5 worm cellular contexts compared by ENCODE assay signal in the genomic region with DNA sequence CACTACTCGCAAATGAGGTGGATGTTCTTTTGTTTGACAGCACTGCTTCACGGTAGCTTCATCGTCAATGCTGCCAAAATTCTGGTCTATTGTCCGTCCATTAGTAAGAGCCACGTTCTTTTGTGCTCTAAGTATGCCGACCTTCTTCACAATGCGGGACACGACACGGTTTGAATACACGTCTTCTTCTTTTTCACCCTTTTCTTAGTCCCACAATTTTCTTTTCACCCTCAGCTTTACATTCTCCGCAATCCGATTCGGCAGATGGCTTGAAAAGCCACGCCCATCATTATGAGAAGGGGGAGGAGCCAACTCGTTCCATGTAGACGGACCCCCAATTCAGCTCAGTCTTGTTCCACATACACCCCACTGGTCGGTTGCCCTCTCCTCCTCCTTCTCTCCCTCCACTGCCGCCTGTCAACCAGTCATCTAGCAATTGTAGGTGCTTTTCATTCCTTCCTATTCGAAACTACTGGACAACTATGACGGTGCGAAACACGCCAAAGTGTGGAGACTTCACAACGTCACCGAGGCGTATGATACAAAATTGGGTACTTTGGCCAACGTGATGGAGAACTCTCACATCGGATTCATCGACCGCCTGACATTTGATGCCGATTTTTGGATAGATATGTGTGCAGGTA.
TF ChIP-seq lines count a peak whose summit lies in the region.

No protein-coding gene starts in this region.

TF ChIP-seq in whole organism, L1 larva, 84 proteins besides CTCF, POLR2A, EP300 and RAD21:
- TF ChIP-seq ztf-11 (tag; optimal IDR thresholded peaks at IDR 0.05; lab: Kevin White, UChicago) (peak in 1 of 2 experiments; percentile 49), lin-14 (GFP tag; optimal IDR thresholded peaks at IDR 0.05; lab: Kevin White, UChicago) (peak; percentile 39), fkh-8 (tag; optimal IDR thresholded peaks at IDR 0.05; lab: Kevin White, UChicago) (peak; percentile 13), fkh-10 (GFP tag; optimal IDR thresholded peaks at IDR 0.05; lab: Kevin White, UChicago) (peak; percentile 63), ceh-90 (tag; optimal IDR thresholded peaks at IDR 0.05; lab: Kevin White, UChicago) (no peak), unc-130 (tag; optimal IDR thresholded peaks at IDR 0.05; lab: Kevin White, UChicago) (no peak), swsn-7 (tag; optimal IDR thresholded peaks at IDR 0.05; lab: Kevin White, UChicago) (peak; percentile 19), ama-1 (optimal IDR thresholded peaks at IDR 0.05; lab: Kevin White, UChicago) (peak; percentile 8), rnt-1 (tag; optimal IDR thresholded peaks at IDR 0.05; lab: Kevin White, UChicago) (no peak), isw-1 (GFP tag; IDR thresholded peaks at IDR 0.05; lab: Robert Waterston, UW) (0 out of 2 replicates have a peak, but pooled peaks have one; percentile 10)

TF ChIP-seq in whole organism, L3 larva, 47 proteins besides CTCF, POLR2A, EP300 and RAD21:
- TF ChIP-seq ama-1 (optimal IDR thresholded peaks at IDR 0.05; lab: Kevin White, UChicago) (peak; percentile 86), lin-39 (tag; optimal IDR thresholded peaks at IDR 0.05; lab: Kevin White, UChicago) (no peak), fkh-10 (GFP tag; optimal IDR thresholded peaks at IDR 0.05; lab: Kevin White, UChicago) (peak; percentile 78), nfya-1 (tag; optimal IDR thresholded peaks at IDR 0.05; lab: Kevin White, UChicago; ENCODE audit: insufficient read depth) (peak; percentile 42), hmg-11 (tag; optimal IDR thresholded peaks at IDR 0.05; lab: Kevin White, UChicago) (peak; percentile 33)

TF ChIP-seq in whole organism, early embryonic, 17 proteins besides CTCF, POLR2A, EP300 and RAD21:
- TF ChIP-seq B0310.2 (tag; optimal IDR thresholded peaks at IDR 0.05; lab: Kevin White, UChicago) (no peak), flt-1 (GFP tag; IDR thresholded peaks at IDR 0.05; lab: Robert Waterston, UW) (no peak), hmg-4 (GFP tag; optimal IDR thresholded peaks at IDR 0.05; lab: Kevin White, UChicago) (peak; percentile 66), pes-1 (GFP tag; IDR thresholded peaks at IDR 0.05; lab: Robert Waterston, UW) (peak; percentile 18; the same call in 1 of the 2 replicates), sea-1 (GFP tag; conservative IDR thresholded peaks at IDR 0.05; lab: Robert Waterston, UW) (no peak), tbx-11 (GFP tag; IDR thresholded peaks at IDR 0.05; lab: Robert Waterston, UW) (0 out of 2 replicates have a peak, but pooled peaks have one; percentile 34), F13C5.2 (tag; optimal IDR thresholded peaks at IDR 0.05; lab: Kevin White, UChicago) (peak; percentile 63), aly-1 (tag; optimal IDR thresholded peaks at IDR 0.05; lab: Kevin White, UChicago) (peak; percentile 71), hmbx-1 (tag; optimal IDR thresholded peaks at IDR 0.05; lab: Kevin White, UChicago) (no peak), hnd-1 (tag; optimal IDR thresholded peaks at IDR 0.05; lab: Kevin White, UChicago) (no peak), ceh-36 (tag; optimal IDR thresholded peaks at IDR 0.05; lab: Kevin White, UChicago) (no peak), ets-7 (tag; optimal IDR thresholded peaks at IDR 0.05; lab: Kevin White, UChicago) (no peak), tbx-37 (GFP tag; conservative IDR thresholded peaks at IDR 0.05; lab: Robert Waterston, UW) (no peak), ama-1 (optimal IDR thresholded peaks at IDR 0.05; lab: Kevin White, UChicago) (peak; percentile 96), scrt-1 (GFP tag; IDR thresholded peaks at IDR 0.05; lab: Robert Waterston, UW) (0 out of 2 replicates have a peak, but pooled peaks have one; percentile 39)

TF ChIP-seq in whole organism, midembryonic, 9 proteins besides CTCF, POLR2A, EP300 and RAD21:
- TF ChIP-seq tab-1 (GFP tag; IDR thresholded peaks at IDR 0.05; lab: Robert Waterston, UW): peak; percentile 69; the same call in 1 of the 2 replicates
- no peak for TF ChIP-seq klf-2 (GFP tag; conservative IDR thresholded peaks at IDR 0.05; lab: Robert Waterston, UW)
- TF ChIP-seq ztf-23 (GFP tag; IDR thresholded peaks at IDR 0.05; lab: Robert Waterston, UW): 0 out of 2 replicates have a peak, but pooled peaks have one; percentile 24
- peak; percentile 76 for TF ChIP-seq flt-1 (GFP tag; IDR thresholded peaks at IDR 0.05; lab: Robert Waterston, UW)
- TF ChIP-seq med-1 (GFP tag; optimal IDR thresholded peaks at IDR 0.05; lab: Kevin White, UChicago; ENCODE audit: insufficient read depth): peak; percentile 8
TF ChIP-seq in whole organism, midembryonic: peak in this region for 4.

TF ChIP-seq in whole organism, young adult, 124 proteins besides CTCF, POLR2A, EP300 and RAD21:
- TF ChIP-seq ama-1 (optimal IDR thresholded peaks at IDR 0.05; lab: Kevin White, UChicago): peak; percentile 18
- peak in 1 of 2 experiments; percentile 54 for TF ChIP-seq ama-1 (GFP tag; optimal IDR thresholded peaks at IDR 0.05; lab: Kevin White, UChicago)
- TF ChIP-seq ztf-22 (GFP tag; optimal IDR thresholded peaks at IDR 0.05; lab: Kevin White, UChicago): no peak
- no peak for TF ChIP-seq bed-2 (GFP tag; IDR thresholded peaks at IDR 0.05; lab: Robert Waterston, UW)
- 0 out of 2 replicates have a peak, but pooled peaks have one; percentile 32 for TF ChIP-seq madf-3 (GFP tag; IDR thresholded peaks at IDR 0.05; lab: Robert Waterston, UW)
- TF ChIP-seq rcor-1 (GFP tag; IDR thresholded peaks at IDR 0.05; lab: Robert Waterston, UW): no peak
- no peak for TF ChIP-seq nfya-1 (tag; optimal IDR thresholded peaks at IDR 0.05; lab: Kevin White, UChicago; ENCODE audit: borderline replicate concordance, insufficient read depth)
- no peak for TF ChIP-seq ztf-28 (GFP tag; IDR thresholded peaks at IDR 0.05; lab: Robert Waterston, UW)
- TF ChIP-seq F22D6.2 (tag; optimal IDR thresholded peaks at IDR 0.05; lab: Kevin White, UChicago): no peak
- no peak for TF ChIP-seq T07F8.4 (tag; optimal IDR thresholded peaks at IDR 0.05; lab: Kevin White, UChicago)

Comparison
In these comparisons a context has a peak if more than half of its experiments do, and no peak if none do; other contexts are left out.
1. Of the 8 proteins assayed by ChIP-seq in both whole organism, young adult and whole organism, L1 larva: peak only in whole organism, young adult: none; only in whole organism, L1 larva: none; in both: ama-1; in neither: 7.